Worm (Caenorhabditis elegans) whole organism, L3 larva: ENCODE measurements around the gene mec-1.

Experiments
- R02D3.7 ChIP-seq: fragments of 150-350 bp; optimal IDR thresholded peaks from 2 replicates; lab custom pipeline; 2014; ENCODE audit warnings: missing biosample characterization, missing genetic modification characterization
- ZK546.5 ChIP-seq: sonication (generic microtip); optimal IDR thresholded peaks from 2 replicates; lab custom pipeline; 2017; ENCODE audit warnings: missing biosample characterization, missing genetic modification characterization
- ama-1 ChIP-seq: fragments of 150-350 bp; optimal IDR thresholded peaks from 2 replicates; lab custom pipeline; 2018
- ceh-16 ChIP-seq: sonication (generic microtip); optimal IDR thresholded peaks from 2 replicates; lab custom pipeline; 2017; ENCODE audit warnings: missing biosample characterization, missing genetic modification characterization
- ceh-82 ChIP-seq: fragments of 150-350 bp; optimal IDR thresholded peaks from 2 replicates; lab custom pipeline; 2014; ENCODE audit warnings: missing biosample characterization, missing genetic modification characterization
- ceh-9 ChIP-seq: sonication (generic microtip); optimal IDR thresholded peaks from 2 replicates; lab custom pipeline; 2018; ENCODE audit warnings: missing biosample characterization, missing genetic modification characterization
- daf-12 ChIP-seq: fragments of 150-350 bp; optimal IDR thresholded peaks from 2 replicates; lab custom pipeline; 2014; ENCODE audit warnings: missing biosample characterization, missing genetic modification reagents, missing genetic modification characterization
- egl-27 ChIP-seq: sonication (generic microtip); optimal IDR thresholded peaks from 4 replicates; lab custom pipeline; 2017; ENCODE audit warnings: missing biosample characterization, missing genetic modification reagents, missing genetic modification characterization
- elt-1 ChIP-seq: fragments of 150-350 bp; optimal IDR thresholded peaks from 2 replicates; lab custom pipeline; 2014; ENCODE audit warnings: missing biosample characterization, missing genetic modification characterization
- elt-3 ChIP-seq, 3 experiments: fragments of 150-350 bp in 1 of 3; sonication (generic microtip) in 2 of 3; optimal IDR thresholded peaks; 2 replicates in 2 of 3; 4 replicates in 1 of 3; lab custom pipeline; 2014 to 2017; ENCODE audit warnings: missing biosample characterization in 3 of 3, missing genetic modification characterization in 3 of 3
- fkh-10 ChIP-seq: sonication (generic microtip); optimal IDR thresholded peaks from 2 replicates; lab custom pipeline; 2017; ENCODE audit warnings: missing biosample characterization, missing genetic modification reagents, missing genetic modification characterization
- fkh-2 ChIP-seq: fragments of 150-350 bp; optimal IDR thresholded peaks from 2 replicates; lab custom pipeline; 2014; ENCODE audit warnings: missing biosample characterization, missing genetic modification reagents, missing genetic modification characterization
- fos-1 ChIP-seq: fragments of 150-350 bp; optimal IDR thresholded peaks from 2 replicates; lab custom pipeline; 2014; ENCODE audit warnings: missing biosample characterization, missing genetic modification characterization
- hmg-11 ChIP-seq: sonication (generic microtip); optimal IDR thresholded peaks from 2 replicates; lab custom pipeline; 2016; ENCODE audit warnings: missing genetic modification characterization, missing compliant biosample characterization
- jun-1 ChIP-seq: fragments of 150-350 bp; optimal IDR thresholded peaks from 2 replicates; lab custom pipeline; 2014; ENCODE audit warnings: missing biosample characterization, missing genetic modification reagents, missing genetic modification characterization
- mdl-1 ChIP-seq: fragments of 150-350 bp; optimal IDR thresholded peaks from 2 replicates; lab custom pipeline; 2014; ENCODE audit warnings: missing biosample characterization, missing genetic modification characterization
- mml-1 ChIP-seq: fragments of 150-350 bp; sonication (generic microtip); optimal IDR thresholded peaks from 3 replicates; lab custom pipeline; 2014; ENCODE audit warnings: missing biosample characterization, missing genetic modification characterization
- nfya-1 ChIP-seq: sonication (generic microtip); optimal IDR thresholded peaks from 2 replicates; lab custom pipeline; 2017; ENCODE audit warnings: missing genetic modification characterization, mild to moderate bottlenecking, missing compliant biosample characterization, antibody characterized with exemption, moderate library complexity; ENCODE audit not compliant: insufficient read depth
- nhr-11 ChIP-seq: fragments of 150-350 bp; optimal IDR thresholded peaks from 2 replicates; lab custom pipeline; 2014; ENCODE audit warnings: missing biosample characterization, missing genetic modification characterization
- nhr-12 ChIP-seq: fragments of 150-350 bp; optimal IDR thresholded peaks from 2 replicates; lab custom pipeline; 2014; ENCODE audit warnings: missing biosample characterization, missing genetic modification characterization
- nhr-23 ChIP-seq: fragments of 150-350 bp; optimal IDR thresholded peaks from 2 replicates; lab custom pipeline; 2014; ENCODE audit warnings: missing biosample characterization, missing genetic modification reagents, missing genetic modification characterization
- nhr-25 ChIP-seq: sonication (generic microtip); optimal IDR thresholded peaks from 2 replicates; lab custom pipeline; 2017; ENCODE audit warnings: missing biosample characterization, missing genetic modification characterization
- nhr-28 ChIP-seq: fragments of 150-350 bp; optimal IDR thresholded peaks from 2 replicates; lab custom pipeline; 2014; ENCODE audit warnings: missing biosample characterization, missing genetic modification characterization
- nhr-43 ChIP-seq: sonication (generic microtip); optimal IDR thresholded peaks from 2 replicates; lab custom pipeline; 2016; ENCODE audit warnings: mild to moderate bottlenecking, missing genetic modification characterization, missing compliant biosample characterization; ENCODE audit not compliant: poor library complexity, severe bottlenecking
- nhr-76 ChIP-seq: fragments of 150-350 bp; sonication (generic microtip); optimal IDR thresholded peaks from 5 replicates; lab custom pipeline; 2014; ENCODE audit warnings: missing biosample characterization, missing genetic modification characterization
- pha-4 ChIP-seq: fragments of 150-350 bp; optimal IDR thresholded peaks from 2 replicates; lab custom pipeline; 2014; ENCODE audit warnings: missing biosample characterization, missing genetic modification reagents, missing genetic modification characterization
- sea-2 ChIP-seq: fragments of 150-350 bp; sonication (generic microtip); optimal IDR thresholded peaks from 4 replicates; lab custom pipeline; 2014; ENCODE audit warnings: missing biosample characterization, missing genetic modification reagents, missing genetic modification characterization
- skn-1 ChIP-seq: fragments of 150-350 bp; optimal IDR thresholded peaks from 2 replicates; lab custom pipeline; 2014; ENCODE audit warnings: missing biosample characterization, missing genetic modification characterization
- unc-62 ChIP-seq: fragments of 150-350 bp; sonication (generic microtip); optimal IDR thresholded peaks from 4 replicates; lab custom pipeline; 2014; ENCODE audit warnings: missing biosample characterization, missing genetic modification reagents, missing genetic modification characterization
- zag-1 ChIP-seq: fragments of 150-350 bp; optimal IDR thresholded peaks from 2 replicates; lab custom pipeline; 2014; ENCODE audit warnings: missing biosample characterization, missing genetic modification characterization
- ztf-4 ChIP-seq: fragments of 150-350 bp; optimal IDR thresholded peaks from 2 replicates; lab custom pipeline; 2014; ENCODE audit warnings: missing biosample characterization, missing genetic modification characterization

Gene mec-1

ce11 chrV:6951306-6951705, 5.0 kb upstream of the mec-1 start, which contains the start of gene T07H8.11:
Gene T07H8.11, minus strand, starts transcription at chrV:6951406.
- TF ChIP-seq nhr-11 (tag; lab: Kevin White, UChicago) = no peak
- no peak for TF ChIP-seq mml-1
- TF ChIP-seq fkh-10 (GFP tag; lab: Kevin White, UChicago) = no peak

DNA sequence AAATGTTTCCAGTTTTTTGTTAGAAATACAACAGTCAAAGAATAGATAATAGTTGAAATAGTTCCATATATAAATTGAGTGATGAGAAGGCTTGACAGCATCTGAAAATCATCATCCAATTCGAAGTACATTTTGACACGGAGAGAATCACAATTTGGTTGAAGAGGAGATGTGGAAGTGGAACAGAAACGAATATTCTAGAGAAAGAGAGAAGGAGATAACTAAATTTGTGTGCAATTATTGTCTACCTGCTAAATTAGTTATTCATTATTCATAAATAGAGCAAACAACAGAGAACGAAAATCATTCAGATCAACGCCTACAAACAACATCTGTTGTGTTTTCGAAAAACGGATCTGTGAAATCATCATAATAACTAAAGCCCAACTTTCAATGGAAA, 2.5 kb upstream of the mec-1 start, which contains the start of gene srg-31:
Gene srg-31, minus strand, starts transcription at position 101 of the 400 bp plus-strand sequence.
- TF ChIP-seq mdl-1 (tag; lab: Kevin White, UChicago) (no peak), jun-1 (tag; lab: Kevin White, UChicago) (no peak)

ce11 chrV:6969950-6970532, 13.7 kb downstream of the mec-1 start, which contains the start of gene ptr-15:
Gene ptr-15, minus strand, starts transcription at chrV:6970000.
- no peak for TF ChIP-seq R02D3.7 (tag; lab: Kevin White, UChicago)
- TF ChIP-seq fkh-2 (tag; lab: Kevin White, UChicago) = no peak
- TF ChIP-seq nhr-25 = peak; percentile 13
- TF ChIP-seq unc-62 = no peak
- TF ChIP-seq nhr-23 = peak; percentile 82
- peak; percentile 34 for TF ChIP-seq nhr-43 (tag; lab: Kevin White, UChicago)
- no peak for TF ChIP-seq nhr-11 (tag; lab: Kevin White, UChicago)
- no peak for TF ChIP-seq nhr-76
- peak in 1 of 3 experiments; percentile 19 for TF ChIP-seq elt-3 (tag; optimal IDR thresholded peaks at IDR 0.05; lab: Kevin White, UChicago)

DNA sequence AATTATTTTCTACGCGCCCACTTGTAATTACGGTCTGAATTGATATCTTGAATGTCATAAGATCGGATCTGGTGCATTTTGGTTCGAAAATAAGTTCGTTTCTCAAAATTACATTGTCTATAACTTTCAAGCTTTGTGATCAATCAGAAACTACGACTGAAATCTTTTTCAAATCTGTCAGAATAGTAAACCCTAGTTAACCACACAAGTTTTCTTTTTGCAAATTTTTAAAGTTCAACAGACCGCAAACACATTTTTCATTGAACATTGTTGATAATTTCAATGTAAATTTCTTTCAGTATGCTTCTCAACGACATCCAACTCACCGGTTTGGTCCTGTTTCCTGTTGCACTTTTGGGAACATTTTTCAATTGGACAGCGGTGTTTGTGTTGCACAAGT, 15.2 kb downstream of the mec-1 start, which contains the start of gene srx-59:
Gene srx-59, plus strand, starts transcription at position 301 of the 400 bp plus-strand sequence.
- no peak for TF ChIP-seq mml-1
- TF ChIP-seq zag-1 (tag; lab: Kevin White, UChicago) = no peak
- no peak for TF ChIP-seq ztf-4 (tag; lab: Kevin White, UChicago)
- TF ChIP-seq daf-12 = no peak
- no peak for TF ChIP-seq fos-1 (tag; lab: Kevin White, UChicago)
- TF ChIP-seq fkh-2 (tag; lab: Kevin White, UChicago) = no peak
- TF ChIP-seq, all 47 proteins: peak for 0

- TF ChIP-seq jun-1 (tag; lab: Kevin White, UChicago) (no peak), ZK546.5 (tag; lab: Kevin White, UChicago) (no peak), sea-2 (GFP tag; lab: Kevin White, UChicago) (no peak), nhr-12 (tag; lab: Kevin White, UChicago) (no peak), ceh-9 (no peak), ceh-82 (tag; lab: Kevin White, UChicago) (no peak), ceh-16 (tag; lab: Kevin White, UChicago) (no peak), nhr-11 (tag; lab: Kevin White, UChicago) (no peak), nhr-43 (tag; lab: Kevin White, UChicago) (no peak), skn-1 (no peak), ama-1 (lab: Kevin White, UChicago) (no peak), nhr-28 (no peak)
Measured at ce11 chrV:6976047-6976446, 19.7 kb downstream of the mec-1 start, which contains the start of gene srx-16. Gene srx-16, plus strand, starts transcription at chrV:6976347.

DNA sequence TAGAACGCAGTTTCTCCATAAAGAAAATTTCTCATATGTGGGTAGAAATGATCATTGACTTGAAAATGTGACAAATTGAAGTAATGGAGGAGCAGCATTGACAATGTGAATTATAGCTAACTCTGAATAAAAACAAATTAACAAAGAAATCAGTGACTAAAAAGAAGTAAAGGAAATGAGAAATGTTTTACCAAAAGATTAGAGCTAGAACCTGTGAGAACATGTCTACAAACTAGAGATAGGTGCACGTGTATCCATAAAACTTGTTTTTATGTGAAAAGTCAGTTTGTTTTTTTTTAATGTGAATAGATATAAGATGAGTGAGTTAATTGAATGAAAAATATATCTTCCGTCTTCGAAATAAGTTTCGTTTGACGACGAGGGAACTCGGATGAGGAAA, 22.7 kb downstream of the mec-1 start, which contains the start of gene sre-12:
Gene sre-12, minus strand, starts transcription at position 101 of the 400 bp plus-strand sequence.
- TF ChIP-seq fkh-2 (tag; lab: Kevin White, UChicago) (no peak), nhr-11 (tag; lab: Kevin White, UChicago) (no peak)

- TF ChIP-seq fkh-2 (tag; lab: Kevin White, UChicago) = no peak
- no peak for TF ChIP-seq nfya-1 (tag; lab: Kevin White, UChicago)
- no peak for TF ChIP-seq ceh-82 (tag; lab: Kevin White, UChicago)
- no peak for TF ChIP-seq hmg-11 (tag; lab: Kevin White, UChicago)
- no peak for TF ChIP-seq R02D3.7 (tag; lab: Kevin White, UChicago)
- no peak for TF ChIP-seq elt-1 (tag; lab: Kevin White, UChicago)
- no peak for TF ChIP-seq mdl-1 (tag; lab: Kevin White, UChicago)
- TF ChIP-seq egl-27 (tag; lab: Kevin White, UChicago) = no peak
- no peak for TF ChIP-seq pha-4 (tag; lab: Kevin White, UChicago)
- TF ChIP-seq nhr-25 = no peak
- no peak for TF ChIP-seq fos-1 (tag; lab: Kevin White, UChicago)
- no peak for TF ChIP-seq daf-12
Measured at ce11 chrV:6982813-6983212, 26.5 kb downstream of the mec-1 start, which contains the start of gene nhr-161. Gene nhr-161, minus strand, starts transcription at chrV:6982913.
